Fruit fly (Drosophila melanogaster) whole organism, embryonic: Measurements from ENCODE around the gene Prim2.
A peak's percentile ranks its signal among the peaks of the same experiment; 100 is the strongest.

Experiments used
- Aef1 ChIP-seq: fragments of 200-800 bp; sonication (Bioruptor generic); IDR thresholded peaks from 3 replicates; pipeline ENCODE4 v1.3.6; 2022; ENCODE audit warnings: missing biosample characterization, missing genetic modification characterization
- Atf6 ChIP-seq: fragments of 200-800 bp; sonication (Bioruptor generic); IDR thresholded peaks from 2 replicates; pipeline ENCODE4 v1.3.6; 2022; ENCODE audit warnings: missing biosample characterization, missing genetic modification characterization
- CG10431 ChIP-seq: fragments of 200-800 bp; sonication (Bioruptor generic); optimal IDR thresholded peaks from 3 replicates; lab custom pipeline; 2018; ENCODE audit warnings: missing biosample characterization, mild to moderate bottlenecking, missing genetic modification characterization
- CG11504 ChIP-seq: fragments of 200-800 bp; sonication (Bioruptor generic); optimal IDR thresholded peaks from 3 replicates; lab custom pipeline; 2019; ENCODE audit warnings: missing biosample characterization, mild to moderate bottlenecking, missing genetic modification characterization, moderate library complexity
- CG12104 ChIP-seq: fragments of 200-800 bp; sonication (Bioruptor generic); optimal IDR thresholded peaks from 3 replicates; lab custom pipeline; 2016; ENCODE audit warnings: missing biosample characterization, missing genetic modification characterization
- CG12659 ChIP-seq: fragments of 200-800 bp; sonication (Bioruptor generic); optimal IDR thresholded peaks from 3 replicates; lab custom pipeline; 2017; ENCODE audit warnings: mild to moderate bottlenecking, missing biosample characterization, missing genetic modification reagents, missing genetic modification characterization
- CG14860 ChIP-seq: fragments of 200-800 bp; sonication (Bioruptor generic); IDR thresholded peaks from 3 replicates; pipeline ENCODE4 v1.3.6; 2022; ENCODE audit warnings: missing biosample characterization, missing genetic modification characterization; ENCODE audit not compliant: partially characterized antibody
- CG15011 ChIP-seq: fragments of 200-800 bp; sonication (Bioruptor generic); optimal IDR thresholded peaks from 3 replicates; lab custom pipeline; 2018; ENCODE audit warnings: missing biosample characterization, mild to moderate bottlenecking, missing genetic modification characterization
- CG17612 ChIP-seq: fragments of 200-800 bp; sonication (Bioruptor generic); IDR thresholded peaks from 2 replicates; pipeline ENCODE4 v1.3.6; 2022; ENCODE audit warnings: missing biosample characterization, missing genetic modification characterization
- CG18619 ChIP-seq: fragments of 200-800 bp; sonication (Bioruptor generic); optimal IDR thresholded peaks from 3 replicates; lab custom pipeline; 2017; ENCODE audit warnings: missing biosample characterization, mild to moderate bottlenecking, missing genetic modification characterization
- CG2889 ChIP-seq: fragments of 200-800 bp; sonication (Bioruptor generic); IDR thresholded peaks from 3 replicates; pipeline ENCODE4 v1.3.6; 2022; ENCODE audit warnings: missing biosample characterization, missing genetic modification characterization
- CG32532 ChIP-seq: fragments of 200-800 bp; sonication (Bioruptor generic); IDR thresholded peaks from 2 replicates; pipeline ENCODE4 v1.3.6; 2022; ENCODE audit warnings: missing biosample characterization, missing genetic modification characterization
- CG3407 ChIP-seq: fragments of 200-800 bp; sonication (Bioruptor generic); optimal IDR thresholded peaks from 2 replicates; lab custom pipeline; 2018; ENCODE audit warnings: missing biosample characterization, mild to moderate bottlenecking, missing genetic modification characterization
- CG4820 ChIP-seq: fragments of 200-800 bp; sonication (Bioruptor generic); optimal IDR thresholded peaks from 3 replicates; lab custom pipeline; 2016; ENCODE audit warnings: missing biosample characterization, missing genetic modification characterization
- CG8290 ChIP-seq, 3 experiments: fragments of 200-800 bp; sonication (Bioruptor generic); optimal IDR thresholded peaks; 2 replicates each; lab custom pipeline; 2016 to 2019; ENCODE audit warnings: missing biosample characterization in 3 of 3, missing genetic modification characterization in 3 of 3, mild to moderate bottlenecking in 2 of 3, moderate library complexity in 1 of 3
- Camta ChIP-seq: fragments of 200-800 bp; sonication (Bioruptor generic); optimal IDR thresholded peaks from 2 replicates; lab custom pipeline; 2016; ENCODE audit warnings: missing biosample characterization, missing genetic modification characterization
- D ChIP-seq, 2 experiments: fragments of 200-800 bp in 1 of 2; fragments of >200 bp in 1 of 2; sonication (Bioruptor generic) in 1 of 2; optimal IDR thresholded peaks; 2 replicates in 1 of 2; 3 replicates in 1 of 2; lab custom pipeline; 2017; ENCODE audit warnings: mild to moderate bottlenecking in 1 of 2, missing biosample characterization in 1 of 2, missing genetic modification characterization in 1 of 2, missing genetic modification reagents in 1 of 2
- Dref ChIP-seq: fragments of 200-800 bp; sonication (Bioruptor generic); IDR thresholded peaks from 2 replicates; pipeline ENCODE4 v1.3.6; 2022; ENCODE audit warnings: missing biosample characterization, missing genetic modification characterization
- HmgZ ChIP-seq: fragments of 200-800 bp; sonication (Bioruptor generic); optimal IDR thresholded peaks from 2 replicates; lab custom pipeline; 2018; ENCODE audit warnings: missing biosample characterization, mild to moderate bottlenecking, missing genetic modification characterization
- Hr51 ChIP-seq, 2 experiments: fragments of 200-800 bp; sonication (Bioruptor generic); optimal IDR thresholded peaks; 2 replicates in 1 of 2; 3 replicates in 1 of 2; lab custom pipeline; 2016 to 2018; ENCODE audit warnings: missing biosample characterization in 2 of 2, missing genetic modification characterization in 2 of 2, mild to moderate bottlenecking in 1 of 2, moderate library complexity in 1 of 2
- Lim3 ChIP-seq: fragments of 200-800 bp; sonication (Bioruptor generic); IDR thresholded peaks from 2 replicates; pipeline ENCODE4 v1.3.6; 2022; ENCODE audit warnings: missing biosample characterization, missing genetic modification characterization
- Nf-YC ChIP-seq: fragments of 200-800 bp; optimal IDR thresholded peaks from 3 replicates; lab custom pipeline; 2019; ENCODE audit warnings: missing biosample characterization, mild to moderate bottlenecking, missing genetic modification characterization, moderate library complexity
- Tbp ChIP-seq: fragments of >200 bp; optimal IDR thresholded peaks from 2 replicates; lab custom pipeline; 2018; ENCODE audit warnings: missing biosample characterization, missing genetic modification characterization
- Trl ChIP-seq, 3 experiments: fragments of >200 bp in 2 of 3; fragments of 200-800 bp in 1 of 3; sonication (Bioruptor generic) in 1 of 3; optimal IDR thresholded peaks; 2 replicates in 1 of 3; 3 replicates in 2 of 3; lab custom pipeline; 2016 to 2017; ENCODE audit warnings: missing biosample characterization in 1 of 3, missing genetic modification characterization in 1 of 3
- al ChIP-seq: fragments of 200-800 bp; sonication (Bioruptor generic); IDR thresholded peaks from 2 replicates; pipeline ENCODE4 v1.3.6; 2022; ENCODE audit warnings: missing biosample characterization, missing genetic modification characterization
- bsh ChIP-seq, 2 experiments: fragments of 200-800 bp; sonication (Bioruptor generic); optimal IDR thresholded peaks; 2 replicates each; lab custom pipeline; 2017 to 2018; ENCODE audit warnings: mild to moderate bottlenecking in 2 of 2, missing biosample characterization in 2 of 2, missing genetic modification characterization in 2 of 2, moderate library complexity in 1 of 2
- dpn ChIP-seq, 2 experiments: fragments of 200-800 bp; sonication (Bioruptor generic); optimal IDR thresholded peaks; 3 replicates each; lab custom pipeline; 2016; ENCODE audit warnings: missing biosample characterization in 2 of 2, missing genetic modification characterization in 2 of 2
- ewg ChIP-seq: fragments of 200-800 bp; sonication (Bioruptor generic); optimal IDR thresholded peaks from 3 replicates; lab custom pipeline; 2017; ENCODE audit warnings: mild to moderate bottlenecking, missing biosample characterization, missing genetic modification reagents, missing genetic modification characterization
- fd102C ChIP-seq: fragments of 200-800 bp; sonication (Bioruptor generic); optimal IDR thresholded peaks from 2 replicates; lab custom pipeline; 2018; ENCODE audit warnings: missing biosample characterization, mild to moderate bottlenecking, missing genetic modification characterization, moderate library complexity
- fd96Cb ChIP-seq: fragments of 200-800 bp; sonication (Bioruptor generic); optimal IDR thresholded peaks from 2 replicates; lab custom pipeline; 2018; ENCODE audit warnings: missing biosample characterization, mild to moderate bottlenecking, missing genetic modification characterization, moderate library complexity
- fu2 ChIP-seq: fragments of 200-800 bp; sonication (Bioruptor generic); optimal IDR thresholded peaks from 2 replicates; lab custom pipeline; 2016; ENCODE audit warnings: missing biosample characterization, missing genetic modification characterization
- lmd ChIP-seq: fragments of 200-800 bp; sonication (Bioruptor generic); IDR thresholded peaks from 2 replicates; pipeline ENCODE4 v1.3.6; 2022; ENCODE audit warnings: missing biosample characterization, missing genetic modification characterization
- lola ChIP-seq, 3 experiments: fragments of >200 bp in 2 of 3; fragments of 200-800 bp in 1 of 3; sonication (Bioruptor generic) in 1 of 3; optimal IDR thresholded peaks; 2 replicates each; lab custom pipeline; 2017 to 2019; ENCODE audit warnings: missing biosample characterization in 3 of 3, missing genetic modification characterization in 3 of 3, mild to moderate bottlenecking in 1 of 3, moderate library complexity in 1 of 3
- mld ChIP-seq: fragments of 200-800 bp; sonication (Bioruptor generic); IDR thresholded peaks from 3 replicates; pipeline ENCODE4 v1.3.6; 2022; ENCODE audit warnings: missing biosample characterization, missing genetic modification characterization; ENCODE audit not compliant: partially characterized antibody
- pan ChIP-seq, 4 experiments: fragments of >200 bp in 3 of 4; fragments of 200-800 bp in 1 of 4; sonication (Bioruptor generic) in 1 of 4; optimal IDR thresholded peaks in 3 of 4; IDR thresholded peaks in 1 of 4; 2 replicates each; pipeline versions ENCODE4 v1.3.6 to Lab custom; 2017 to 2022; ENCODE audit warnings: missing biosample characterization in 2 of 4, missing genetic modification characterization in 2 of 4, mixed read lengths in 1 of 4
- pho ChIP-seq: fragments of 200-800 bp; sonication (Bioruptor generic); optimal IDR thresholded peaks from 2 replicates; lab custom pipeline; 2016; ENCODE audit warnings: missing biosample characterization, missing genetic modification characterization
- pnt ChIP-seq: fragments of 200-800 bp; sonication (Bioruptor generic); optimal IDR thresholded peaks from 3 replicates; lab custom pipeline; 2016; ENCODE audit warnings: missing biosample characterization, missing genetic modification characterization
- schlank ChIP-seq: fragments of 200-800 bp; sonication (Bioruptor generic); optimal IDR thresholded peaks from 2 replicates; lab custom pipeline; 2018; ENCODE audit warnings: missing biosample characterization, mild to moderate bottlenecking, missing genetic modification characterization
- sima ChIP-seq: fragments of 200-800 bp; sonication (Bioruptor generic); optimal IDR thresholded peaks from 2 replicates; lab custom pipeline; 2016; ENCODE audit warnings: missing biosample characterization, missing genetic modification characterization
- slp2 ChIP-seq: fragments of 200-800 bp; sonication (Bioruptor generic); optimal IDR thresholded peaks from 2 replicates; lab custom pipeline; 2016; ENCODE audit warnings: missing biosample characterization, missing genetic modification characterization
- sob ChIP-seq: fragments of 200-800 bp; sonication (Bioruptor generic); IDR thresholded peaks from 2 replicates; pipeline ENCODE4 v1.3.6; 2022; ENCODE audit warnings: missing biosample characterization, missing genetic modification characterization
- ssp ChIP-seq: fragments of 200-800 bp; sonication (Bioruptor generic); IDR thresholded peaks from 2 replicates; pipeline ENCODE4 v1.3.6; 2022; ENCODE audit warnings: missing biosample characterization, missing genetic modification characterization
- tap ChIP-seq: fragments of 200-800 bp; optimal IDR thresholded peaks from 3 replicates; lab custom pipeline; 2019; ENCODE audit warnings: missing biosample characterization, mild to moderate bottlenecking, missing genetic modification characterization, moderate library complexity
- tll ChIP-seq, 2 experiments: fragments of 200-800 bp in 1 of 2; fragments of >200 bp in 1 of 2; sonication (Bioruptor generic) in 1 of 2; optimal IDR thresholded peaks; 2 replicates each; lab custom pipeline; 2017 to 2019; ENCODE audit warnings: missing biosample characterization in 2 of 2, missing genetic modification characterization in 2 of 2, mild to moderate bottlenecking in 1 of 2, moderate library complexity in 1 of 2
- zfh1 ChIP-seq: fragments of 200-800 bp; sonication (Bioruptor generic); IDR thresholded peaks from 3 replicates; pipeline ENCODE4 v1.3.6; 2022; ENCODE audit warnings: missing biosample characterization, missing genetic modification characterization

Gene Prim2

dm6 chr3L:20398243-20399222 lies 37.1 kb upstream of the Prim2 start (continued):
- peak; percentile 70 for TF ChIP-seq CG15011 (GFP tag; lab: Kevin White, UChicago)
- peak; percentile 88 for TF ChIP-seq CG18619 (GFP tag; lab: Kevin White, UChicago)
- TF ChIP-seq mld (GFP tag; lab: Robert Waterston, UW) = no peak
- TF ChIP-seq Lim3 (GFP tag; lab: Robert Waterston, UW) = 0 out of 2 replicates have a peak, but pooled peaks have one; percentile 15
- peak; percentile 57 for TF ChIP-seq slp2 (GFP tag; lab: Kevin White, UChicago)
- peak; percentile 70 for TF ChIP-seq fu2 (GFP tag; lab: Kevin White, UChicago)
- TF ChIP-seq CG8290 (GFP tag; optimal IDR thresholded peaks at IDR 0.05; lab: Kevin White, UChicago) = peak; percentile 37
- TF ChIP-seq CG8290 (tag; optimal IDR thresholded peaks at IDR 0.05; lab: Kevin White, UChicago) = peak in 1 of 2 experiments; percentile 59
- no peak for TF ChIP-seq pan (optimal IDR thresholded peaks at IDR 0.05; lab: Kevin White, UChicago)
- peak in 1 of 2 experiments; percentile 73 for TF ChIP-seq pan (GFP tag; optimal IDR thresholded peaks at IDR 0.05 in 1 of 2, IDR thresholded peaks at IDR 0.05 in 1 of 2)
- TF ChIP-seq fd96Cb = peak; percentile 82
- no peak for TF ChIP-seq tll (GFP tag; optimal IDR thresholded peaks at IDR 0.05; lab: Kevin White, UChicago)
- peak; percentile 66 for TF ChIP-seq pnt
- TF ChIP-seq Hr51 (GFP tag; optimal IDR thresholded peaks at IDR 0.05; lab: Kevin White, UChicago) = peak; percentile 55 to 92
- TF ChIP-seq bsh (GFP tag; optimal IDR thresholded peaks at IDR 0.05; lab: Kevin White, UChicago) = peak; percentile 58 to 82
- no peak for TF ChIP-seq fd102C (GFP tag; lab: Kevin White, UChicago)
- TF ChIP-seq Camta = peak; percentile 60
- peak; percentile 77 for TF ChIP-seq Nf-YC (tag; lab: Kevin White, UChicago)
- TF ChIP-seq Aef1 = peak; percentile 73
- peak; percentile 77 for TF ChIP-seq CG32532 (GFP tag; lab: Robert Waterston, UW)
- peak; percentile 84 for TF ChIP-seq Atf6 (GFP tag; lab: Robert Waterston, UW)
- TF ChIP-seq Trl (optimal IDR thresholded peaks at IDR 0.05; lab: Kevin White, UChicago) = peak; percentile 51 to 67
- TF ChIP-seq Trl (GFP tag; optimal IDR thresholded peaks at IDR 0.05; lab: Kevin White, UChicago) = peak; percentile 65
- TF ChIP-seq zfh1 (GFP tag; lab: Robert Waterston, UW) = peak; percentile 64; the same call in 1 of the 3 replicates
- TF ChIP-seq lola (GFP tag; optimal IDR thresholded peaks at IDR 0.05; lab: Kevin White, UChicago) = peak in 1 of 3 experiments; percentile 81
- TF ChIP-seq CG12104 = peak; percentile 81
- TF ChIP-seq dpn (GFP tag; optimal IDR thresholded peaks at IDR 0.05; lab: Kevin White, UChicago) = peak; percentile 77 to 84
- TF ChIP-seq tap = peak; percentile 83
- peak; percentile 74 for TF ChIP-seq CG4820
- TF ChIP-seq ewg (GFP tag; lab: Kevin White, UChicago) = peak; percentile 71
- TF ChIP-seq lmd (GFP tag; lab: Robert Waterston, UW) = peak; percentile 85
- peak; percentile 70; the same call in 1 of the 2 replicates for TF ChIP-seq sob (GFP tag; lab: Robert Waterston, UW)
- TF ChIP-seq CG12659 = peak; percentile 90
- peak; percentile 73 for TF ChIP-seq al (GFP tag; lab: Robert Waterston, UW)
- peak; percentile 82 for TF ChIP-seq CG3407 (GFP tag; lab: Kevin White, UChicago)
- TF ChIP-seq D (optimal IDR thresholded peaks at IDR 0.05; lab: Kevin White, UChicago) = no peak
- peak; percentile 77 for TF ChIP-seq D (GFP tag; optimal IDR thresholded peaks at IDR 0.05; lab: Kevin White, UChicago)
- TF ChIP-seq CG2889 (GFP tag; lab: Robert Waterston, UW) = peak; percentile 33; the same call in 1 of the 3 replicates
- no peak for TF ChIP-seq Tbp (GFP tag; lab: Kevin White, UChicago)
- TF ChIP-seq ssp (GFP tag; lab: Robert Waterston, UW) = peak; percentile 63
- peak; percentile 80 for TF ChIP-seq pho (GFP tag; lab: Kevin White, UChicago)
- peak; percentile 29 for TF ChIP-seq schlank (tag; lab: Kevin White, UChicago)
- TF ChIP-seq CG11504 (tag; lab: Kevin White, UChicago) = peak; percentile 92
- TF ChIP-seq HmgZ (tag; lab: Kevin White, UChicago) = peak; percentile 74
- TF ChIP-seq CG10431 (GFP tag; lab: Kevin White, UChicago) = peak; percentile 56
- no peak for TF ChIP-seq sima (GFP tag; lab: Kevin White, UChicago)
- no peak for TF ChIP-seq CG14860 (GFP tag; lab: Robert Waterston, UW)
- TF ChIP-seq Dref (GFP tag; lab: Robert Waterston, UW) = no peak
- TF ChIP-seq CG17612 = no peak
